Worm (Caenorhabditis elegans) whole organism, L2 larva: Measurements from ENCODE around the gene Y110A2AL.10.
"Not testable (repeated sequence)": the region's sequence is repeated elsewhere in the genome, so short reads cannot be mapped to it uniquely, and the experiment has no call there.

Source experiments
- elt-3 ChIP-seq: sonication (generic microtip); optimal IDR thresholded peaks from 2 replicates; lab custom pipeline; 2017; ENCODE audit warnings: missing biosample characterization, missing genetic modification characterization
- lin-39 ChIP-seq: fragments of 150-350 bp; optimal IDR thresholded peaks from 2 replicates; lab custom pipeline; 2014; ENCODE audit warnings: missing biosample characterization, missing genetic modification reagents, missing genetic modification characterization
- lsy-2 ChIP-seq, 2 experiments: fragments of 150-350 bp in 1 of 2; sonication (generic microtip) in 1 of 2; optimal IDR thresholded peaks; 2 replicates each; lab custom pipeline; 2014 to 2017; ENCODE audit warnings: missing biosample characterization in 2 of 2, missing genetic modification characterization in 2 of 2
- mdl-1 ChIP-seq, 2 experiments: fragments of 150-350 bp in 1 of 2; sonication (generic microtip) in 1 of 2; optimal IDR thresholded peaks; 2 replicates each; lab custom pipeline; 2017; ENCODE audit warnings: missing biosample characterization in 2 of 2, missing genetic modification characterization in 2 of 2
- nhr-11 ChIP-seq: fragments of 150-350 bp; optimal IDR thresholded peaks from 2 replicates; lab custom pipeline; 2014; ENCODE audit warnings: missing biosample characterization, missing genetic modification characterization
- unc-62 ChIP-seq: fragments of 150-350 bp; optimal IDR thresholded peaks from 2 replicates; lab custom pipeline; 2014; ENCODE audit warnings: missing biosample characterization, missing genetic modification reagents, missing genetic modification characterization

DNA sequence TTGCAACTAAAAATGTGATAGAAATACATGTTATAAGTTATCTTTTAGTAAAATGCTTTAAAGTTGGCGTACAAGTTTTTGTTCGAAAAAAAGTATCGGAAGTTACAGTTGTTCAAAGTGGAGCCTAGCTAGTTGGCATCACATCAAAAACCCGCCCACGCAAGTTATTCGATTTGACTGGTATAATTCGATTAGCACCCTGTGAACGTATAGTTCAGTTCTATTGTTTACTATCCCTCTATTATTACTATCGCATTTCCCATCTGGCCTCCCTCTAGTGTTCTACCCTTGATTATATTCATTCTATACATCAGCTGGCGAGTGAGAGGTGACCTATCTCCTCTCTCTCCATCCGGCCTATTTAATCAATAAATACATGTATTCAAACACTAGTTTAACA, 32.7 kb downstream of the Y110A2AL.10 start, which contains the start of gene Y110A2AL.4:
- not testable (repeated sequence) for TF ChIP-seq nhr-11; lsy-2 (tag; optimal IDR thresholded peaks at IDR 0.05; lab: Kevin White, UChicago); lin-39 (tag; lab: Kevin White, UChicago); mdl-1 (tag; optimal IDR thresholded peaks at IDR 0.05; lab: Kevin White, UChicago); unc-62 (GFP tag; lab: Kevin White, UChicago); elt-3 (tag; lab: Kevin White, UChicago)
